Worm (Caenorhabditis elegans) whole organism, dauer: Measurements from ENCODE around the gene C50D2.10.

Experiments
- unc-62 ChIP-seq: sonication (generic microtip); optimal IDR thresholded peaks from 2 replicates; lab custom pipeline; 2017; ENCODE audit warnings: missing biosample characterization, missing genetic modification reagents, missing genetic modification characterization

Gene C50D2.10

DNA sequence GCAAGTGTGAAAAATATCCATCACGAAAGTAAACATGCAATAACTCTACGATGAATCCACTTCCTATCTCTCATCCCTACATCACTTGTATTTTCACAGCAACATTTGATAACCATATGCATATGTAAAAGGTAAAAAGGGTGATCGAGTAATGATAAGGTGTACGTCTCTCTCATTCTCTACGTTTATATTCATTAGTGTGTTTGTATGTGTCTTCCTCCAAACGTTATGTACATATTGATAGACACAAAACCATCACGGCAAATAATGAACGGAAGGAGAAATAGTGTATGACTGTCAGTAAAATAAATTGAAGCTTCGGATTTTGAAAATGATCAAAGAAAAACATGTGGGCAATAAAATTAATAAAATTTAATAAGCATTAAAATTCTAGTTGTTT is 23.6 kb downstream of the C50D2.10 start:
- TF ChIP-seq unc-62 (GFP tag; lab: Kevin White, UChicago): no peak

- no peak for TF ChIP-seq unc-62 (GFP tag; lab: Kevin White, UChicago)
These were observed 26.0 kb downstream of the C50D2.10 start, which contains the start of gene nmur-2 for ce11 chrII:124904-125303. Gene nmur-2 (minus strand): TSS chrII:125004.

DNA sequence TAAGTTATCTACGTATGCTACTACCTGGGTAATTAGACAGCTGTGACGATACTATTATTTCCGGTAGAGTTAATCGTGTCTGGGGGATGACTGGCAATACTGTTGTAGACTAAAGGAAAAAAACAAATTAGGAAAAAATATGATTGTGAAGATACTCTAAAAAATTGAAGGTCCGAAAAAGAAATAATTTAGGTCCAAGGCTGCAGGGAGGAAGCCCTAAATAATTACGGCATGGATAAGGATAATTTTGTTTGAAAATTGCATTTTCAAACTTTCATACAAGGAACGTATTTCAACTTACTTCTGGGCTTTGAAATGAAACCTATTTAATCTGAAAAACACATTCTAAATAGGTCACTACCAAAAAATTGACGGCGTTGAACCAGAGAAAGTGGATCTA is 30.0 kb downstream of the C50D2.10 start, which contains the start of gene srd-3:
srd-3 (minus strand) TSS at position 101 of the 400 bp plus-strand sequence.
- no peak for TF ChIP-seq unc-62 (GFP tag; lab: Kevin White, UChicago)

ce11 chrII:129770-130169 is 30.8 kb downstream of the C50D2.10 start:
- TF ChIP-seq unc-62 (GFP tag; lab: Kevin White, UChicago): no peak

- TF ChIP-seq unc-62 (GFP tag; lab: Kevin White, UChicago): no peak
These were observed 34.8 kb downstream of the C50D2.10 start, which contains the start of gene cwn-1 for ce11 chrII:133548-134275. Gene cwn-1 (minus strand): TSS chrII:133598.

DNA sequence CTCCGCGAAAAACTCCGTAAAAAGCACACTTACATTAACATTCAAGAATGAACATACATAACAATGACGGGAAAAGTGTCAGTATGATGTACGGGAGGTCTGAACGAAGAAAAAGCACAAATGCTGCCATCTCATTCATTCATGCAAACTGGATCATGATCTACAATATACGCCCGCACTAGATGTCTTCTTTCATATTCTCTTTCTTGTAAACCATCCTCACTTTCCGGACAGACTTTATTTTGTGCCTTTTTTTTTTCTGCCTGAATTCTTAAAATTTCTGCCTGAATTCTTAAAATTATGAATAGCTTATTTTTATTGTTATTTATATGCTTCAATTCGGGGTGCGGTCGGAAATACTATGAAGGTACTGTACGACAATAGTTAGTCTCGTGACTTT is 36.2 kb downstream of the C50D2.10 start, which contains the start of gene K10B4.1:
K10B4.1 (plus strand) TSS at position 301 of the 400 bp plus-strand sequence.
- TF ChIP-seq unc-62 (GFP tag; lab: Kevin White, UChicago): no peak

ce11 chrII:146933-147332 is 48.0 kb downstream of the C50D2.10 start, which contains the start of gene T25D3.4:
Gene T25D3.4 (plus strand): TSS chrII:147233.
- no peak for TF ChIP-seq unc-62 (GFP tag; lab: Kevin White, UChicago)
